Worm (Caenorhabditis elegans) whole organism, L2 larva: ENCODE measurements around the gene trpp-9.

ENCODE experiments used
- C34F6.9 ChIP-seq: fragments of 150-350 bp; optimal IDR thresholded peaks from 2 replicates; lab custom pipeline; 2014; ENCODE audit warnings: missing biosample characterization, missing genetic modification characterization
- F13H6.1 ChIP-seq: sonication (generic microtip); optimal IDR thresholded peaks from 2 replicates; lab custom pipeline; 2016; ENCODE audit warnings: missing genetic modification characterization, missing compliant biosample characterization
- Y55F3AM.14 ChIP-seq: fragments of 200-800 bp; sonication (Bioruptor generic); optimal IDR thresholded peaks from 2 replicates; lab custom pipeline; 2018; ENCODE audit warnings: mild to moderate bottlenecking, missing genetic modification characterization, missing compliant biosample characterization
- ZK546.5 ChIP-seq: sonication (generic microtip); optimal IDR thresholded peaks from 2 replicates; lab custom pipeline; 2017; ENCODE audit warnings: missing biosample characterization, missing genetic modification characterization
- alr-1 ChIP-seq: fragments of 150-350 bp; optimal IDR thresholded peaks from 2 replicates; lab custom pipeline; 2014; ENCODE audit warnings: missing biosample characterization, missing genetic modification characterization
- aly-2 ChIP-seq: fragments of 150-350 bp; optimal IDR thresholded peaks from 2 replicates; lab custom pipeline; 2014; ENCODE audit warnings: missing biosample characterization, missing genetic modification characterization
- ama-1 ChIP-seq: fragments of 150-350 bp; optimal IDR thresholded peaks from 2 replicates; lab custom pipeline; 2018; ENCODE audit warnings: inconsistent platforms
- blmp-1 ChIP-seq: sonication (generic microtip); optimal IDR thresholded peaks from 2 replicates; lab custom pipeline; 2017; ENCODE audit warnings: missing genetic modification characterization, mild to moderate bottlenecking, missing compliant biosample characterization, antibody characterized with exemption, moderate library complexity; ENCODE audit not compliant: insufficient read depth
- ceh-16 ChIP-seq: fragments of 150-350 bp; optimal IDR thresholded peaks from 2 replicates; lab custom pipeline; 2014; ENCODE audit warnings: missing biosample characterization, missing genetic modification characterization
- ceh-82 ChIP-seq: fragments of 150-350 bp; optimal IDR thresholded peaks from 2 replicates; lab custom pipeline; 2014; ENCODE audit warnings: missing biosample characterization, missing genetic modification characterization
- crh-2 ChIP-seq: sonication (generic microtip); optimal IDR thresholded peaks from 2 replicates; lab custom pipeline; 2017; ENCODE audit warnings: missing biosample characterization, missing genetic modification characterization
- dmd-4 ChIP-seq: sonication (generic microtip); optimal IDR thresholded peaks from 2 replicates; lab custom pipeline; 2017; ENCODE audit warnings: missing biosample characterization, missing genetic modification characterization
- egl-27 ChIP-seq: sonication (generic microtip); optimal IDR thresholded peaks from 3 replicates; lab custom pipeline; 2017; ENCODE audit warnings: missing biosample characterization, missing genetic modification reagents, missing genetic modification characterization
- elt-1 ChIP-seq: fragments of 150-350 bp; optimal IDR thresholded peaks from 2 replicates; lab custom pipeline; 2014; ENCODE audit warnings: missing biosample characterization, missing genetic modification characterization
- fos-1 ChIP-seq: fragments of 150-350 bp; optimal IDR thresholded peaks from 2 replicates; lab custom pipeline; 2014; ENCODE audit warnings: missing biosample characterization, missing genetic modification characterization
- lin-13 ChIP-seq: fragments of 150-350 bp; optimal IDR thresholded peaks from 2 replicates; lab custom pipeline; 2014; ENCODE audit warnings: missing biosample characterization, missing genetic modification reagents, missing genetic modification characterization
- lsy-2 ChIP-seq, 2 experiments: fragments of 150-350 bp in 1 of 2; sonication (generic microtip) in 1 of 2; optimal IDR thresholded peaks; 2 replicates each; lab custom pipeline; 2014 to 2017; ENCODE audit warnings: missing biosample characterization in 2 of 2, missing genetic modification characterization in 2 of 2
- mab-5 ChIP-seq: fragments of 150-350 bp; optimal IDR thresholded peaks from 2 replicates; lab custom pipeline; 2014; ENCODE audit warnings: missing biosample characterization, missing genetic modification characterization
- mbf-1 ChIP-seq: sonication (generic microtip); optimal IDR thresholded peaks from 2 replicates; lab custom pipeline; 2017; ENCODE audit warnings: missing biosample characterization, missing genetic modification characterization
- mdl-1 ChIP-seq, 2 experiments: fragments of 150-350 bp in 1 of 2; sonication (generic microtip) in 1 of 2; optimal IDR thresholded peaks; 2 replicates each; lab custom pipeline; 2017; ENCODE audit warnings: missing biosample characterization in 2 of 2, missing genetic modification characterization in 2 of 2
- nhr-10 ChIP-seq: sonication (generic microtip); optimal IDR thresholded peaks from 2 replicates; lab custom pipeline; 2017; ENCODE audit warnings: missing biosample characterization, missing genetic modification characterization
- nhr-11 ChIP-seq: fragments of 150-350 bp; optimal IDR thresholded peaks from 2 replicates; lab custom pipeline; 2014; ENCODE audit warnings: missing biosample characterization, missing genetic modification characterization
- nhr-12 ChIP-seq: fragments of 150-350 bp; optimal IDR thresholded peaks from 2 replicates; lab custom pipeline; 2014; ENCODE audit warnings: missing biosample characterization, missing genetic modification characterization
- nhr-129 ChIP-seq: fragments of 150-350 bp; optimal IDR thresholded peaks from 2 replicates; lab custom pipeline; 2014; ENCODE audit warnings: missing biosample characterization, missing genetic modification characterization
- nhr-21 ChIP-seq: fragments of 150-350 bp; optimal IDR thresholded peaks from 2 replicates; lab custom pipeline; 2014; ENCODE audit warnings: missing biosample characterization, missing genetic modification characterization
- nhr-23 ChIP-seq: fragments of 150-350 bp; optimal IDR thresholded peaks from 2 replicates; lab custom pipeline; 2014; ENCODE audit warnings: missing biosample characterization, missing genetic modification reagents, missing genetic modification characterization
- nhr-25 ChIP-seq: fragments of 150-350 bp; sonication (generic microtip); optimal IDR thresholded peaks from 3 replicates; lab custom pipeline; 2014; ENCODE audit warnings: missing biosample characterization, missing genetic modification characterization
- nhr-6 ChIP-seq: fragments of 150-350 bp; optimal IDR thresholded peaks from 2 replicates; lab custom pipeline; 2014; ENCODE audit warnings: missing biosample characterization, missing genetic modification characterization
- nhr-77 ChIP-seq: fragments of 150-350 bp; optimal IDR thresholded peaks from 2 replicates; lab custom pipeline; 2014; ENCODE audit warnings: missing biosample characterization, missing genetic modification characterization
- peb-1 ChIP-seq: fragments of 150-350 bp; optimal IDR thresholded peaks from 2 replicates; lab custom pipeline; 2014; ENCODE audit warnings: missing biosample characterization, missing genetic modification characterization
- skn-1 ChIP-seq: sonication (generic microtip); optimal IDR thresholded peaks from 2 replicates; lab custom pipeline; 2017; ENCODE audit warnings: missing biosample characterization, missing genetic modification characterization
- sma-3 ChIP-seq: sonication (generic microtip); optimal IDR thresholded peaks from 2 replicates; lab custom pipeline; 2016; ENCODE audit warnings: missing genetic modification reagents, missing genetic modification characterization, missing compliant biosample characterization
- sma-9 ChIP-seq, 2 experiments: fragments of 150-350 bp in 1 of 2; sonication (generic microtip) in 1 of 2; optimal IDR thresholded peaks; 2 replicates each; lab custom pipeline; 2014 to 2016; ENCODE audit warnings: missing genetic modification characterization in 2 of 2, mild to moderate bottlenecking in 1 of 2, missing biosample characterization in 1 of 2, missing compliant biosample characterization in 1 of 2, missing genetic modification reagents in 1 of 2, moderate library complexity in 1 of 2
- snpc-4 ChIP-seq: fragments of 150-350 bp; optimal IDR thresholded peaks from 2 replicates; lab custom pipeline; 2014; ENCODE audit warnings: missing biosample characterization, missing genetic modification characterization
- unc-39 ChIP-seq: fragments of 150-350 bp; optimal IDR thresholded peaks from 2 replicates; lab custom pipeline; 2014; ENCODE audit warnings: missing biosample characterization, missing genetic modification characterization
- unc-55 ChIP-seq: fragments of 150-350 bp; sonication (generic microtip); optimal IDR thresholded peaks from 3 replicates; lab custom pipeline; 2014; ENCODE audit warnings: missing biosample characterization, missing genetic modification reagents, missing genetic modification characterization
- zag-1 ChIP-seq: fragments of 150-350 bp; optimal IDR thresholded peaks from 2 replicates; lab custom pipeline; 2014; ENCODE audit warnings: missing biosample characterization, missing genetic modification characterization
- ztf-1 ChIP-seq: fragments of 200-800 bp; sonication (Bioruptor generic); conservative IDR thresholded peaks from 2 replicates; pipeline ENCODE4 v1.3.6; 2022; ENCODE audit warnings: missing genetic modification characterization, missing compliant biosample characterization

trpp-9 gene

ce11 chrX:11541690-11542089, 22.0 kb upstream of the trpp-9 start:
- no peak for TF ChIP-seq nhr-11
- no peak for TF ChIP-seq mdl-1 (tag; optimal IDR thresholded peaks at IDR 0.05; lab: Kevin White, UChicago)
- TF ChIP-seq peb-1 (tag; lab: Kevin White, UChicago) = no peak
- no peak for TF ChIP-seq ZK546.5
- no peak for TF ChIP-seq snpc-4
- TF ChIP-seq skn-1 (tag; lab: Kevin White, UChicago) = no peak
- no peak for TF ChIP-seq nhr-10 (tag; lab: Kevin White, UChicago)

ce11 chrX:11546445-11547275, 17.1 kb upstream of the trpp-9 start, which contains the start of gene selt-1.1:
selt-1.1 (minus strand) TSS chrX:11546495.
- TF ChIP-seq peb-1 (tag; lab: Kevin White, UChicago) (no peak), crh-2 (tag; lab: Kevin White, UChicago) (peak; percentile 66), sma-3 (GFP tag; lab: Kevin White, UChicago) (peak; percentile 47), sma-9 (GFP tag; optimal IDR thresholded peaks at IDR 0.05; lab: Kevin White, UChicago) (peak; percentile 27), sma-9 (tag; optimal IDR thresholded peaks at IDR 0.05; lab: Kevin White, UChicago) (no peak), nhr-21 (tag; lab: Kevin White, UChicago) (no peak), F13H6.1 (tag; lab: Kevin White, UChicago) (peak; percentile 62), mbf-1 (tag; lab: Kevin White, UChicago) (no peak), nhr-25 (peak; percentile 63), unc-55 (GFP tag; lab: Kevin White, UChicago) (peak; percentile 34), C34F6.9 (tag; lab: Kevin White, UChicago) (peak; percentile 54), blmp-1 (tag; lab: Kevin White, UChicago) (no peak), fos-1 (tag; lab: Kevin White, UChicago) (peak; percentile 96), unc-39 (tag; lab: Kevin White, UChicago) (no peak), lsy-2 (tag; optimal IDR thresholded peaks at IDR 0.05; lab: Kevin White, UChicago) (peak in 1 of 2 experiments; percentile 47), mab-5 (peak; percentile 10), ceh-16 (tag; lab: Kevin White, UChicago) (peak; percentile 24), Y55F3AM.14 (GFP tag; lab: Kevin White, UChicago) (peak; percentile 5), nhr-129 (peak; percentile 58)

DNA sequence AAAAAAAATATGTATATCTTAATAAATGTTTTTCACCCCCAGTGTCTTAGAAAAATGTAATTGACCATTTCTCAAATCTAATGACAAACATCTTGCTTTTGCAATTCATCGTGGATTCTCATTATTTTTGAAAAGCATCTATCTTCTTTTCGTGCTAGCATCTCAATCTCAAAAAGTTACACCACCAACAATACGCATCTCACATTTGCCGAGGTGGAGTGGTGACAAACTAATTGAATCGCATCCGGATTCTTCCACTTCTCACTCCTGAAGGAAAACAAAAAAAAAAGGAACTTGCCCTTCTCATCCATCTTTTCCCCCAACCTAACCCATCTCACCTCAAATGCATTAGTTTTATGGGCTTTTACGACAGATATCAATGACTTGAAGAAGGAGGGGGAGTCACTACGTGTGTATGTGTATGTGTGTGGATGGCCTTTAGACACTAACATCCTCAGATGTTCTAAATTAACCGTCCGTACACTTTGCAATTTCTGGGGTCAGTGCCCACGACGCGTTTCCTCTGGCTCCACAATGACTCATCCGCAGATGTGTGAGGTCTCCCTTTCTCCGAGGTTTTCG, 16.2 kb upstream of the trpp-9 start:
- TF ChIP-seq ZK546.5 (no peak), nhr-6 (tag; lab: Kevin White, UChicago) (no peak), nhr-23 (tag; lab: Kevin White, UChicago) (no peak), peb-1 (tag; lab: Kevin White, UChicago) (no peak), ceh-82 (tag; lab: Kevin White, UChicago) (no peak), blmp-1 (tag; lab: Kevin White, UChicago) (no peak), F13H6.1 (tag; lab: Kevin White, UChicago) (no peak), ama-1 (lab: Kevin White, UChicago) (no peak), ztf-1 (GFP tag; lab: Robert Waterston, UW) (no peak), elt-1 (tag; lab: Kevin White, UChicago) (no peak), egl-27 (tag; lab: Kevin White, UChicago) (no peak), alr-1 (tag; lab: Kevin White, UChicago) (no peak), nhr-12 (tag; lab: Kevin White, UChicago) (no peak), unc-55 (GFP tag; lab: Kevin White, UChicago) (no peak), nhr-129 (no peak), fos-1 (tag; lab: Kevin White, UChicago) (no peak), zag-1 (tag; lab: Kevin White, UChicago) (no peak), nhr-21 (tag; lab: Kevin White, UChicago) (no peak), Y55F3AM.14 (GFP tag; lab: Kevin White, UChicago) (no peak)

ce11 chrX:11548308-11548707, 15.4 kb upstream of the trpp-9 start, which contains the start of gene mig-2:
mig-2 (plus strand) TSS chrX:11548608.
- TF ChIP-seq aly-2 (tag; lab: Kevin White, UChicago) (no peak), ZK546.5 (no peak), dmd-4 (tag; lab: Kevin White, UChicago) (no peak), unc-55 (GFP tag; lab: Kevin White, UChicago) (no peak), zag-1 (tag; lab: Kevin White, UChicago) (no peak), nhr-11 (no peak), lin-13 (GFP tag; lab: Kevin White, UChicago) (no peak), mdl-1 (tag; optimal IDR thresholded peaks at IDR 0.05; lab: Kevin White, UChicago) (no peak), mbf-1 (tag; lab: Kevin White, UChicago) (no peak), nhr-77 (no peak), F13H6.1 (tag; lab: Kevin White, UChicago) (no peak)
